Fruit fly (Drosophila melanogaster): ENCODE measurements around the gene CG17637.
A peak's percentile ranks its signal among the peaks of the same experiment; 100 is the strongest.

Gene CG17637

dm6 chr3L:20533409-20533808 is 29.4 kb downstream of the CG17637 start, which contains the start of gene CG13250:
CG13250 (plus strand) TSS chr3L:20533709.
- TF ChIP-seq Dfd (GFP tag; optimal IDR thresholded peaks at IDR 0.05), result no peak
- no peak for TF ChIP-seq Mio (GFP tag; optimal IDR thresholded peaks at IDR 0.05)
- no peak for TF ChIP-seq GATAd (GFP tag; optimal IDR thresholded peaks at IDR 0.05)
- TF ChIP-seq OdsH (GFP tag; optimal IDR thresholded peaks at IDR 0.05), result no peak
- no peak for TF ChIP-seq HLH106 (tag; optimal IDR thresholded peaks at IDR 0.05)

dm6 chr3L:20536919-20537318 is 32.9 kb downstream of the CG17637 start:
- TF ChIP-seq Hr83 (GFP tag; optimal IDR thresholded peaks at IDR 0.05; ENCODE audit: poor library complexity, severe bottlenecking) (no peak), usp (GFP tag; optimal IDR thresholded peaks at IDR 0.05) (no peak), rgr (GFP tag; optimal IDR thresholded peaks at IDR 0.05) (no peak)

dm6 chr3L:20537655-20538300 is 33.8 kb downstream of the CG17637 start:
- no peak for TF ChIP-seq ey (GFP tag; optimal IDR thresholded peaks at IDR 0.05)
- no peak for TF ChIP-seq N (GFP tag; optimal IDR thresholded peaks at IDR 0.05)
- no peak for TF ChIP-seq sv (GFP tag; optimal IDR thresholded peaks at IDR 0.05)
- no peak for TF ChIP-seq Jra (GFP tag; optimal IDR thresholded peaks at IDR 0.05)
- TF ChIP-seq CG32264 (GFP tag; optimal IDR thresholded peaks at IDR 0.05), result no peak
- TF ChIP-seq fru (GFP tag; optimal IDR thresholded peaks at IDR 0.05), result no peak
- TF ChIP-seq tai (GFP tag; optimal IDR thresholded peaks at IDR 0.05), result no peak

- TF ChIP-seq Sp1 (GFP tag; optimal IDR thresholded peaks at IDR 0.05) (no peak), N (GFP tag; optimal IDR thresholded peaks at IDR 0.05) (no peak), Hr78 (GFP tag; optimal IDR thresholded peaks at IDR 0.05) (no peak), OdsH (GFP tag; optimal IDR thresholded peaks at IDR 0.05) (no peak), Dif (GFP tag; optimal IDR thresholded peaks at IDR 0.05; ENCODE audit: partially characterized antibody) (no peak), dl (GFP tag; optimal IDR thresholded peaks at IDR 0.05; ENCODE audit: insufficient read depth in 1 of 2, partially characterized antibody in 2 of 2) (no peak), ey (GFP tag; optimal IDR thresholded peaks at IDR 0.05) (no peak), sage (GFP tag; optimal IDR thresholded peaks at IDR 0.05) (no peak), dsf (GFP tag; optimal IDR thresholded peaks at IDR 0.05; ENCODE audit: borderline replicate concordance) (no peak), CG9705 (GFP tag; optimal IDR thresholded peaks at IDR 0.05) (no peak), CG32264 (GFP tag; optimal IDR thresholded peaks at IDR 0.05) (no peak), fru (GFP tag; optimal IDR thresholded peaks at IDR 0.05) (no peak), Dfd (GFP tag; optimal IDR thresholded peaks at IDR 0.05) (no peak), Hr83 (GFP tag; optimal IDR thresholded peaks at IDR 0.05; ENCODE audit: poor library complexity, severe bottlenecking) (no peak), brk (GFP tag; optimal IDR thresholded peaks at IDR 0.05) (no peak), Myc (optimal IDR thresholded peaks at IDR 0.05) (no peak), h (GFP tag; optimal IDR thresholded peaks at IDR 0.05) (no peak), jim (GFP tag; optimal IDR thresholded peaks at IDR 0.05) (no peak), woc (GFP tag; optimal IDR thresholded peaks at IDR 0.05) (no peak), Jra (GFP tag; optimal IDR thresholded peaks at IDR 0.05) (no peak)
These were observed 34.5 kb downstream of the CG17637 start for dm6 chr3L:20538458-20538857.

- TF ChIP-seq ey (GFP tag; optimal IDR thresholded peaks at IDR 0.05) (peak; percentile 2), Abd-B (GFP tag; optimal IDR thresholded peaks at IDR 0.05) (no peak), brk (GFP tag; optimal IDR thresholded peaks at IDR 0.05) (no peak), Hr78 (GFP tag; optimal IDR thresholded peaks at IDR 0.05) (no peak), Dif (GFP tag; optimal IDR thresholded peaks at IDR 0.05; ENCODE audit: partially characterized antibody) (no peak), h (GFP tag; optimal IDR thresholded peaks at IDR 0.05) (peak; percentile 1), N (GFP tag; optimal IDR thresholded peaks at IDR 0.05) (no peak), dmrt93B (GFP tag; optimal IDR thresholded peaks at IDR 0.05) (no peak), sv (GFP tag; optimal IDR thresholded peaks at IDR 0.05) (no peak), OdsH (GFP tag; optimal IDR thresholded peaks at IDR 0.05) (no peak), Sp1 (GFP tag; optimal IDR thresholded peaks at IDR 0.05) (no peak), lola (GFP tag; optimal IDR thresholded peaks at IDR 0.05) (no peak), foxo (GFP tag; optimal IDR thresholded peaks at IDR 0.05) (no peak), psq (GFP tag; optimal IDR thresholded peaks at IDR 0.05) (no peak), Hr83 (GFP tag; optimal IDR thresholded peaks at IDR 0.05; ENCODE audit: poor library complexity, severe bottlenecking) (no peak), GATAd (GFP tag; optimal IDR thresholded peaks at IDR 0.05) (no peak), tai (GFP tag; optimal IDR thresholded peaks at IDR 0.05) (no peak), dsf (GFP tag; optimal IDR thresholded peaks at IDR 0.05; ENCODE audit: borderline replicate concordance) (no peak)
These were observed 35.4 kb downstream of the CG17637 start for dm6 chr3L:20539116-20539990.

Data from whole organism, wandering third instar larva.